Worm (Caenorhabditis elegans): ENCODE results near the gene F43C11.7.

The F43C11.7 gene

DNA sequence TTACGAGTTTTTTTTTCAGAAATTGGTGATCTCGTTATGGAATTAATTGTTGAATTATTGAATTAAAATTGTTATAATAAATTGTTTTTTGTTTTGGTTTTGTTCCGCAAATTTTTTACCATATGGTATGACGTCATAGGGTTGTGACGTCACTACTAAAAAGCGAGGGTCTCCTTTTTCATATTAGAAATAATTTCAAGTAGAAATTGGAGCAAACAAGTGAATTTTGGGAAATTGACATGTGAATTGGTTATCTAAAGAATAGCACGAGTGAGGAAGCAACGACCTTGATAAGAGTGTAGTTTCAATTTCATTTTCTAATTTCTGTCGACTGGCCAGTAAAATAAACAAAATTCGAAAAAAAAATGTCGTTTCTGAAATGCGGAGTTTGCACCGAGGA is at the start of gene F43C11.7:
Gene F43C11.7 (plus strand): TSS at position 326 of the 400 bp plus-strand sequence.
- no peak for TF ChIP-seq unc-62 (GFP tag; optimal IDR thresholded peaks at IDR 0.05)

DNA sequence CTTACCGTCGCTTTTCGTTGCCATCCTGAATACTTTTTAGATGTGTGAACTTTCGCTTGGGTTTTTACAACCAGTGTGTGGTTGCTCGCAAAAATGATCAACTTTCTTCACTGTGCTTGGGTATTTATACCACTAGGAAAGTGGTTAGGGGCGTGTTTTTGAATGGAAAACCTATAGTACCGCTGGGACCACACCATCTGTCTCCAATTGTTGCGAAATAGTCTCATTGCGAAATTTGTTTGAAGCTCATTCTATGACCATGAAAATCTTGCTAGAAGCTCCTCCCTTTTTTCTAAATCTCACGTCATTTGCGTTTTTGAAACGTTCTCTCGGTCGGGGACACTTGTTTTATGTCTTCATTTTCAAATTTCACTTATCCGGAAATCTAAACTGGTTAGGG is 46.9 kb upstream of the F43C11.7 start, which contains the start of the genes K09F6.10 and K09F6.13:
Gene K09F6.10 (minus strand): TSS at position 86 of the 400 bp plus-strand sequence.
Gene K09F6.13 (plus strand): TSS at position 317 of the 400 bp plus-strand sequence.
- no peak for TF ChIP-seq unc-62 (GFP tag; optimal IDR thresholded peaks at IDR 0.05)

DNA sequence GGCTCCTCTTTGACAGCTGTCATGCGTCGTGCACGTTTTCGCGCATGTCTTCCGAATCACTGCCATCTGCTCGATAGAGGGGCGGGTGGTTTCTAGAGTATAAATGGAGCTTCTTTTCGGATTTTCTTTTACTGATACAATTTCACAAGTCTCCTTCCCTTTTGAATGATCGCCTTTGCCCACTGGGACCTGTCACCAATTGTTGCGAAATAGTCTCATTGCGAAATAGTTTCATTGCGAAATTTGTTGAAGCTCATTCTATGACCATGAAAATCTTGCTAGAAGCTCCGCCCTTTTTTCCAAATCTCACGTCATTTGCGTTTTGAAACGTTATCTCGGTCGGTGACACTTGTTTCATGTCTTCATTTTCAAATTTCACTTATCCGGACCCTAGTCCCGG is 46.3 kb upstream of the F43C11.7 start:
- TF ChIP-seq unc-62 (GFP tag; optimal IDR thresholded peaks at IDR 0.05), result no peak

DNA sequence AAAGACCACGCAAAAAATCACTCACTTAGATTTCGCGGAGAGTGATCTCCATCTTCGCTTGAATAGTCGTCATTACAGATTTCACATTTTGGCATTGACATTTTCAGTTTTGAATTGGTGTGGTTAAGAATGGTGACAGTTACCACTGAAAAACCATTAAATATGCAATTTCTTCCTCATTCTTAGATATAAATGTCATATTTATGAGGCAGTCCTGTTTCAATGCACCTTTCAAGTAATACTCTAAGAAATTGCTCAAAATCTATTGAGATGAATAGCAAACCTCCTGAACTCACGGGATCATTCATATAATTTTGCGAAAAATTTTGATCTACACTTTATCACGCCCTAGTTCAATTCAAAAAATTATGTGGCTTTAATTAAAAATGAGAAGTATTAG is 43.7 kb upstream of the F43C11.7 start, which contains the start of gene K09F6.7:
Gene K09F6.7 (minus strand): TSS at position 101 of the 400 bp plus-strand sequence.
- no peak for TF ChIP-seq unc-62 (GFP tag; optimal IDR thresholded peaks at IDR 0.05)

DNA sequence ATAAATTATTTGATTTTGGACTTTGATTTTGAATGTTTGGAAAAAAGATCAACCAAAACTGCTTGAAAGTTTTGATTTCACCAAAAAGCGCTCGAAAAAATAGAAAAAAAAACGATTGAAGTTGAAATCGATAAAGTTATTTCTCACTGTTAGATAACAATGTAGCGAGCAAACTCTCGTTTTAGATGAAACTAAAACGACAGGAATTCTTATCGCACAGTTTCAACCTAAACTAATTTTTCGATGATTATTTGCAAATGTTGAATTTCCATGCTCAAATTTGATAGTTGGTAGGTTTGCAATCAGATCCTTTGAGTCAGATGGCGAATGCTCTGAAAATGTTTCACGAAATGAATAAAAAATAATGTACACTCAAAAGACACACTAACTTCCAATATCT is 43.1 kb upstream of the F43C11.7 start:
- no peak for TF ChIP-seq unc-62 (GFP tag; optimal IDR thresholded peaks at IDR 0.05)

DNA sequence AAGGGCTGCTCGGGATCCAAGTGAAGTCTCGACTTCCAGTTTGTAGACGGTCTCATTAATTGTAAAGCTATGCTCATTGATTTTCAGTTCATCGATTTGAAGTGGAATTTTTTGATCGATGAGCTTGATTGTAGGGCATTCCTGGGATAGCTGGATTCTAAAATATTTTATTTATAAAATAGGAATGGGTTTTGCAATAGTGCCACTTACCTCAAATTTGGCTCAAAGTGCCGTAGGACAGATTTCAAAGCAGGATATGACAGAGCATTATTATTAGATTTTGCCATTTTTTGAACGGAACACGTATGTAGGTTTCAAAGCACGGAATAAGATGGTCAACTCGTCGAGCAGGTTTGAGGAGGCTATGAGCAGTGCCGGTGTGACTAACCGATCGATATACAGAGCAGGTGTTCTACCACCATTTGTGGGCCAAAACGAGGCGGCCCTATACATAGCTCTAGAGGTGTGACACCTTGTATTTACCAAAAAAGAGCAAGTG is 39.8 kb upstream of the F43C11.7 start, which contains the start of gene fbxc-25:
Gene fbxc-25 (minus strand): TSS at position 449 of the 499 bp plus-strand sequence.
- no peak for TF ChIP-seq unc-62 (GFP tag; optimal IDR thresholded peaks at IDR 0.05)

DNA sequence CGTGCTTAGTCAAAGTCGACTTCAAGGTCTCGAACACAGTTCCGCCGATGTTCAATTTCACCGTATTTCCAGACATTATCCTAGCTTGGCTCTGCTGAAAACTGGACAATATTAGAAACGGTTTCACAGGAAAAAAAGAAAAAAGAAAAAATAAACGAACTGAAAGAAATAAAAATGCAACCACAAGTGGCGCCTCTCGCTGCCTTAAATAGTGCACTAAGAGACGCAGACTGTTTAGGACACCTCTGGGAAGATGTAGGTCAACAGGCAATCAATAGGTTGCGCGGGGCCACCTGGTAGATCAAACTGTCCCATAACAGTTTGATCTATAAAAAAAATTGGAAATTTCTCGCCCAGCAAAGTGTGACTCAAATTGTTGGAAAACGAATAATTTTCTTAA is 37.0 kb upstream of the F43C11.7 start, which contains the start of gene B0281.4:
Gene B0281.4 (minus strand): TSS at position 101 of the 400 bp plus-strand sequence.
- no peak for TF ChIP-seq unc-62 (GFP tag; optimal IDR thresholded peaks at IDR 0.05)

DNA sequence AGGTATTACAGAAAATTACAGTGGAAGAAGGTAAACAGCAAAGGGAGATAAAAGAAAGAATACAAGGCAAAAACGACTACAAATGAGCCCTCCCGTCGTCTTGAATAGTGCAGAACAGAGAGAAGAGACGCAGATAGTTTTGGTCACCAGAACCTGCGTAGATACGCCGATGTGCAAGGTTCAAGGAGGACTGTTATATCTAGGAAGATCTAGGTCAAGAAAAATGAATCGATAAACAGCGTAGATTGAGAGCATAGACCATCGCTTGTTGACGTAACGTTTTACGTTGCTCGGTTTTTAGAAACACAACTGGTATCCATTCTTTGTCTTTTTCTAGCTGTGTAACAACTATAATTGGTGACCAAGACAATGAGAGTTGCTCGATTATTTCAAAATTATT is 34.8 kb upstream of the F43C11.7 start, which contains the start of gene B0281.5:
Gene B0281.5 (minus strand): TSS at position 101 of the 400 bp plus-strand sequence.
- no peak for TF ChIP-seq unc-62 (GFP tag; optimal IDR thresholded peaks at IDR 0.05)

DNA sequence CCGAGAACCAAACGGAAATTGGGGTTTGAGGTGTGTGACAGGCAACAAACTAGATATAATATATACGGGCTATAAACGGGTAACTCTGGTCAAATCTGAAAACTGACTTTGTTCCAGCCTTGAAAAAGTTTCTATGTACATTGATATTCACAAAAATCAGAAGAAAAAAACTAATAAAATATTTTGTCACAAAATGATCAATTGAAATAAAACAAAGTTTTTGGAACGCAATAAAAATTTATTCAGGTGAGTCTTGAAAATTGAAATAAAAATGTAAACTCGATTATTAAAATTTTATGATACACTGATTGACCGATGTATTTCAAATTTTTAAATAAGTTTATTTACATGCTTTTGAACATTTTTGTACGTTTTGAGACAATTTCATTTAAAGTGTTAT is 33.4 kb upstream of the F43C11.7 start, which contains the start of gene B0281.6:
Gene B0281.6 (minus strand): TSS at position 101 of the 400 bp plus-strand sequence.
- TF ChIP-seq unc-62 (GFP tag; optimal IDR thresholded peaks at IDR 0.05), result no peak

DNA sequence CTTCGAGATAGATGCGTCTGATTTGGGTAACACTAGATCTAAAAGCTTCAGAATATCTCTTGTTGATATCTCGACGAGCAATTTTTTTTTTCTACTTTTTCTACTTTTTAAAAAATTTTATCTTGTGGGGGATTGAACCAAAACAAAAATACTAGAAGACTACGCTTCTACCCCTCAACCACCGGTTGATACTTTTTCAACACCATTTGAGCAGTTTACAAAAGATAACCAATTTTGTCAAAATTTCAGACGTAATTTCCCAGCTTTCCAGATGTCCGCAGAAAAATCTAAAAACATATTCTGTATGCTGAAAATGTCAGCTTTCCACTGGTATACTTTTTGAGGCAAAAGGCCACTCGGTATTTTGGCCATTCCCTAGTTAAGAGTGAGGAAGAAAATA is 31.1 kb upstream of the F43C11.7 start:
- TF ChIP-seq unc-62 (GFP tag; optimal IDR thresholded peaks at IDR 0.05), result no peak

DNA sequence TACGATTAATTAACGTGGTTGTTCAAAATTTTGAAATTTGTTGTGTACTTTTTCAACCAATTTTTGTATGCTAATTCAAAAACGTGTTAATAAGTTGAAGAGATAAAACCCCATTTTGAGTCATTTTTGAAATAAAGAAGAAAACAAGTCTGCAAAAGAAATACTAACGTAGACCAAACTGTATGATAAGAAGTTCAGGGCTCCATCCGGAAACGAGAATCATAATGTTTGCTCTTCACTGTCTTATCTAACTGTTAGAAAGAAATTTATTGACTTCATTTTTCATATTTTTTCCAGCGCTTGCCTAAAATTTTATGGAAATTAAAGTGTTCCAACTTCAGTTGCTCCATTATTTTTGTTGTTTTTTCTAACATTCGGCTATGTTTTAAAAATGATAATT is 30.2 kb upstream of the F43C11.7 start:
- no peak for TF ChIP-seq unc-62 (GFP tag; optimal IDR thresholded peaks at IDR 0.05)

DNA sequence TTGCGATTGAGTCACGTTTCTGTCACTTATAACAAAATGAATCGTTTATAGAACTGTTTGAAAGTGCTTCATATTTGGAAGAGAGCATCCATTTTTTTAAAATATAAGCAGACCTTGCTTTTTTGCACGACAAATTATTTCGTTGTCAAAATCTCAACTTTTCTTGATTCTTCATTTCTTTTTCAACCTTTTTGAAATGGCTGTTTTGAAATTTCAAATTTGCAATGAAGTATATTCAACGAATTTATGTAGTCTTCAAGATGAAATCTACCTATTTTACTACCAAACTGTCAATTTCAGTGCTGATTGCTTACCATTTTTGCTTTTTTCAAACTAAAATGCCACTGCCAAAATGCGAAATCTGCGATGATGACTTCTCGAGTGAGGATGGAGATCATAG is 29.0 kb upstream of the F43C11.7 start, which contains the start of gene B0281.3:
Gene B0281.3 (plus strand): TSS at position 301 of the 400 bp plus-strand sequence.
- no peak for TF ChIP-seq unc-62 (GFP tag; optimal IDR thresholded peaks at IDR 0.05)

DNA sequence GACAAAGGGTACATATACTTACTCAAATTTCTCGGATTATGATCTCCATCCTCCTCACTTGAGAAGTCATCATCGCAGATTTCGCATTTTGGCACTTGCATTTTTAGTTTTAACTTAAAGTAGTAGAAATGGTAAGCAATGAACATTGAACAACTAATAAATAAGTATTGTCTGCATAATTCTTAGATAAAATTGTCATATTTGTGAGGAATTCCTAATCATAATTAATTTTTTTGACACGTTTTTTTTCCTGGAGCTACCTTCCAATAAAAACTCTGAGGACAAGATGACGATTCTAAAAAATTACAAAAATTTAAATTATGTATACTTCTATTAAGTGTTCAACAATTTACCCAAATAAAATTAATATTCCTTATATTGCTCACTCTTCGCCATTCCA is 22.9 kb upstream of the F43C11.7 start, which contains the start of the genes trim-21 and B0281.1:
Gene trim-21 (minus strand): TSS at position 101 of the 400 bp plus-strand sequence.
Gene B0281.1 (plus strand): TSS at position 321 of the 400 bp plus-strand sequence.
- TF ChIP-seq unc-62 (GFP tag; optimal IDR thresholded peaks at IDR 0.05), result no peak

DNA sequence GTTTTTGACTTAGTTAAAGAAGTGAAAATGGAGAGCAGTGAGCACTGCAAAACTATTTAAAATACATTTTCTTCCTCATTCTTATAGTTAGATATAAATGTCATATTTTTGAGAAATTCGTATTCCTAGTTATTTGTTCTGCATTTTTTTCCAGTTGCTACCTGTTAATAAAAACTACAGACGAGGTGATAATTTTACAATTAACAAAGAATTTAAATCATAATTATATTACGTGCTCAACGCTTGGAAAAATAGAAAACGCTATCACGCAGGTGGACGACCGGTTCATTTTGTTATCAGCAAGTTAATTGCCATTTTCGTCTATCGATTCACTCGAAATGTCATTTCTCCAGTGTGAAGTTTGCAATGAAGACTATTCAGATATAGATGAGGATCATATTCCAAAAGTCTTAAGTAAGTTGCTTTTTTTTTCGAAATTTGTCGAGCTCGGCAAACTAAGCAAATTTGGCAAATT is 17.8 kb upstream of the F43C11.7 start, which contains the start of the genes ZK1240.5 and ZK1240.9:
Gene ZK1240.5 (minus strand): TSS at position 51 of the 475 bp plus-strand sequence.
Gene ZK1240.9 (plus strand): TSS at position 307 of the 475 bp plus-strand sequence.
- no peak for TF ChIP-seq unc-62 (GFP tag; optimal IDR thresholded peaks at IDR 0.05)

DNA sequence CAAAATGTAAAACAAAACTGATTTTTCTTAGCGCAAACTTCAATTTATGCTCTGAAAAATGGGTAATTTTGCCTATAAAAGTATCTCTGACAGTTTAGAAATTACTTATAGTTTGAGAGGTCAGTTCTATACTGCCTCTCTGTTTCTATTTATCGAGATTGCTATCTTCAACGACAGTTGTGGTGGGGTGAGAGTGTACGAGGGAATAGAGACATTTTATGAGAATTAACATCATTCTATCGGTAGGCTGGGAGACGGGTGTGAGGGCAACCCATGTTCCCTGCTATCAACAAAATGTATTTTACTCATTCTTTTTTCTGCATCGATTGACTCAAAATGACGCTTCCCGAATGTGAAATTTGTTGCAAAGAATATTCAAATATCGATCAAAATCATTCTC is 15.6 kb upstream of the F43C11.7 start, which contains the start of gene ZK1240.3:
Gene ZK1240.3 (plus strand): TSS at position 238 of the 400 bp plus-strand sequence.
- TF ChIP-seq unc-62 (GFP tag; optimal IDR thresholded peaks at IDR 0.05), result no peak

DNA sequence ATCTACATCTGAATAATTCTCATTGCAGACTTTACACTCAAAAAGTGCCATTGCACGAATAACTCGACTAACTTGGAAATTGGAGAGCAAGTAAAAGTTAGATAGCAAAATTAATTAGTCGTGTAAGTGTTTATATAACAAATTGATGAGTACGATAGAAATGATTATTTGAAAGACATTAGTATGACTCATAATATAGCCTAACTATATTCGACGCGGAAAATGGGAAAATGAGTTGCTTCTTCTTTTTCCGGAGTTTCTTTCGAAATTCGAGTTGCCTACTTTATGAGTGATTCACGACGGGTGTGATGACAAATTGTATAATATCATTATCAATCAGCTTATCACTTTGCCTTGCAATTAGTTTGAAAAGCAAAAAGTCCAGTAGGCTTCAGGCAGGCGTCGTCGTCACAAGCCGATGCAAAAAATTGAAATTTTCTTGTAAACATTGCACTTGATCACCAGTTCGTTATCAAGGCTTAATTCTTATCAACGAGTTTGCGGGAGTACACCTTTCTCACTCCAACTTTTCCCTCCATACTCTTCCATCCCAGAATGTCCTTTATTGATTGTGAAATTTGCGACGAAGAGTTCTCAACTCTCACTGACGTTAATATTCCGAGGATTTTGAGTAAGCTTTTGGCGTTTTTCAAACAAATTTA is 12.7 kb upstream of the F43C11.7 start, which contains the start of the genes ZK1240.6 and ZK1240.2:
Gene ZK1240.6 (minus strand): TSS at position 51 of the 662 bp plus-strand sequence.
Gene ZK1240.2 (plus strand): TSS at position 520 of the 662 bp plus-strand sequence.
- TF ChIP-seq unc-62 (GFP tag; optimal IDR thresholded peaks at IDR 0.05), result no peak

Measured in whole organism, dauer.